Fruit fly (Drosophila melanogaster): Measurements from ENCODE around the gene CG15754.

CG15754 gene

dm6 chrX:13563483-13564443, 36.0 kb downstream of the CG15754 start, which contains the start of the genes CG46311 and Tpst (continued):
- TF ChIP-seq CG16813 (GFP tag; IDR thresholded peaks at IDR 0.05; ENCODE audit: partially characterized antibody) (no peak), HLH3B (GFP tag; IDR thresholded peaks at IDR 0.05) (peak; percentile 43; the same call in 1 of the 2 replicates), Gug (GFP tag; IDR thresholded peaks at IDR 0.05) (peak; percentile 56; the same call in 1 of the 4 replicates), CG17568 (GFP tag; optimal IDR thresholded peaks at IDR 0.05) (no peak), Sry-δ (GFP tag; optimal IDR thresholded peaks at IDR 0.05) (peak; percentile 50), Mes4 (GFP tag; optimal IDR thresholded peaks at IDR 0.05) (peak; percentile 60), CG10366 (GFP tag; IDR thresholded peaks at IDR 0.05) (peak; percentile 56), CG16863 (GFP tag; optimal IDR thresholded peaks at IDR 0.05) (peak; percentile 48), bab2 (GFP tag; optimal IDR thresholded peaks at IDR 0.05) (peak; percentile 72), Sry-β (GFP tag; optimal IDR thresholded peaks at IDR 0.05) (no peak), prd (optimal IDR thresholded peaks at IDR 0.05) (no peak), prd (GFP tag; IDR thresholded peaks at IDR 0.05) (peak; percentile 68; the same call in 2 of the 3 replicates), tna (GFP tag; IDR thresholded peaks at IDR 0.05; ENCODE audit: partially characterized antibody) (no peak; the same call in 1 of the 2 replicates), bsh (GFP tag; optimal IDR thresholded peaks at IDR 0.05) (peak; percentile 22 to 55), stc (GFP tag; IDR thresholded peaks at IDR 0.05) (no peak), ems (GFP tag; optimal IDR thresholded peaks at IDR 0.05) (peak; percentile 4), luna (GFP tag; optimal IDR thresholded peaks at IDR 0.05) (no peak), sob (GFP tag; IDR thresholded peaks at IDR 0.05) (peak; percentile 58; the same call in 1 of the 2 replicates), CG1233 (GFP tag; optimal IDR thresholded peaks at IDR 0.05) (peak; percentile 38), HmgZ (tag; optimal IDR thresholded peaks at IDR 0.05) (peak; percentile 72), CG1603 (tag; optimal IDR thresholded peaks at IDR 0.05) (peak; percentile 80), CG15696 (tag; optimal IDR thresholded peaks at IDR 0.05) (peak; percentile 74), ftz-f1 (GFP tag; optimal IDR thresholded peaks at IDR 0.05) (peak; percentile 32), fd96Cb (tag; optimal IDR thresholded peaks at IDR 0.05) (peak; percentile 13), eve (GFP tag; optimal IDR thresholded peaks at IDR 0.05) (no peak), CG8944 (GFP tag; optimal IDR thresholded peaks at IDR 0.05) (peak; percentile 64), Ada2b (GFP tag; IDR thresholded peaks at IDR 0.05) (peak; percentile 60), Med (GFP tag) (peak; percentile 95), tgo (GFP tag; IDR thresholded peaks at IDR 0.05) (peak; percentile 41; the same call in 2 of the 3 replicates), z (GFP tag; IDR thresholded peaks at IDR 0.05) (no peak), bowl (GFP tag; IDR thresholded peaks at IDR 0.05) (no peak), Bdp1 (GFP tag; optimal IDR thresholded peaks at IDR 0.05) (peak; percentile 49), CG9797 (GFP tag; optimal IDR thresholded peaks at IDR 0.05) (peak; percentile 100), CG3838 (GFP tag; optimal IDR thresholded peaks at IDR 0.05) (peak; percentile 70), CG8765 (GFP tag; IDR thresholded peaks at IDR 0.05) (no peak), CG17186 (GFP tag; optimal IDR thresholded peaks at IDR 0.05) (peak; percentile 86), CG12236 (GFP tag; optimal IDR thresholded peaks at IDR 0.05) (no peak), Pdp1 (GFP tag; optimal IDR thresholded peaks at IDR 0.05) (peak; percentile 61), CG12659 (GFP tag; optimal IDR thresholded peaks at IDR 0.05) (peak; percentile 82), CG4424 (GFP tag; optimal IDR thresholded peaks at IDR 0.05) (peak; percentile 68), CG5245 (GFP tag; optimal IDR thresholded peaks at IDR 0.05) (peak; percentile 82), dati (GFP tag; IDR thresholded peaks at IDR 0.05) (no peak), CG2129 (GFP tag; IDR thresholded peaks at IDR 0.05; ENCODE audit: partially characterized antibody) (no peak), eyg (GFP tag; optimal IDR thresholded peaks at IDR 0.05) (no peak), crc (GFP tag; optimal IDR thresholded peaks at IDR 0.05) (no peak), ro (GFP tag; IDR thresholded peaks at IDR 0.05) (no peak), maf-S (GFP tag; optimal IDR thresholded peaks at IDR 0.05) (peak; percentile 28), CG14860 (GFP tag; IDR thresholded peaks at IDR 0.05; ENCODE audit: partially characterized antibody) (no peak), sug (tag; optimal IDR thresholded peaks at IDR 0.05) (no peak)

All from whole organism, embryonic.